Fruit fly (Drosophila melanogaster): ENCODE measurements around the gene CG14778.

dm6 chrX:1454837-1455236 is 12.5 kb upstream of the CG14778 start:
- TF ChIP-seq CG7045 (GFP tag; optimal IDR thresholded peaks at IDR 0.05) (no peak), cic (GFP tag; optimal IDR thresholded peaks at IDR 0.05) (no peak), CG1620 (GFP tag; optimal IDR thresholded peaks at IDR 0.05) (no peak), CG33017 (tag; optimal IDR thresholded peaks at IDR 0.05) (no peak), pad (GFP tag; optimal IDR thresholded peaks at IDR 0.05) (no peak), CG12768 (GFP tag; optimal IDR thresholded peaks at IDR 0.05) (no peak), cnc (optimal IDR thresholded peaks at IDR 0.05) (no peak), Hr96 (GFP tag; optimal IDR thresholded peaks at IDR 0.05) (no peak), Mnt (GFP tag; optimal IDR thresholded peaks at IDR 0.05) (no peak), toe (GFP tag; optimal IDR thresholded peaks at IDR 0.05) (no peak)
